Worm (Caenorhabditis elegans): ENCODE measurements around the gene cdkl-1.

cdkl-1 gene

ce11 chrV:11098599-11098998 is at the start of gene cdkl-1:
Gene cdkl-1, plus strand, starts transcription at chrV:11098899.
- TF ChIP-seq unc-62 (GFP tag; optimal IDR thresholded peaks at IDR 0.05 in 1 of 2) (no peak), unc-62 (tag; optimal IDR thresholded peaks at IDR 0.05) (no peak), mdl-1 (tag; optimal IDR thresholded peaks at IDR 0.05) (no peak), T26A8.4 (GFP tag; IDR thresholded peaks at IDR 0.05) (no peak), pqm-1 (tag; optimal IDR thresholded peaks at IDR 0.05) (no peak), spr-3 (GFP tag; optimal IDR thresholded peaks at IDR 0.05) (no peak)

- TF ChIP-seq aha-1 (tag), result peak; percentile 88
- no peak for TF ChIP-seq snpc-4 (tag; optimal IDR thresholded peaks at IDR 0.05)
Measured at ce11 chrV:11051921-11052320, 46.8 kb upstream of the cdkl-1 start, which contains the start of gene T04C12.33. Gene T04C12.33, plus strand, starts transcription at chrV:11052221.

ce11 chrV:11053827-11054226 is 44.9 kb upstream of the cdkl-1 start, which contains the start of gene T04C12.7:
Gene T04C12.7, plus strand, starts transcription at chrV:11054127.
- no peak for TF ChIP-seq F44E2.7 (GFP tag; IDR thresholded peaks at IDR 0.05)
- TF ChIP-seq zip-2 (tag; optimal IDR thresholded peaks at IDR 0.05), result no peak
- TF ChIP-seq nhr-102 (tag; optimal IDR thresholded peaks at IDR 0.05), result no peak
- no peak for TF ChIP-seq mxl-3 (GFP tag; optimal IDR thresholded peaks at IDR 0.05)
- TF ChIP-seq lin-39 (tag; optimal IDR thresholded peaks at IDR 0.05), result no peak
- peak in 1 of 2 experiments; percentile 58 for TF ChIP-seq unc-62 (GFP tag; optimal IDR thresholded peaks at IDR 0.05 in 1 of 2)
- no peak for TF ChIP-seq unc-62 (tag; optimal IDR thresholded peaks at IDR 0.05)

- TF ChIP-seq aha-1 (tag) (peak; percentile 92), arid-1 (GFP tag; conservative IDR thresholded peaks at IDR 0.05) (no peak), fos-1 (tag; optimal IDR thresholded peaks at IDR 0.05) (no peak)
Measured at ce11 chrV:11056484-11056883, 42.2 kb upstream of the cdkl-1 start.

ce11 chrV:11057043-11057442 is 41.7 kb upstream of the cdkl-1 start, which contains the start of gene srh-75:
Gene srh-75, minus strand, starts transcription at chrV:11057143.
- TF ChIP-seq unc-62 (GFP tag; optimal IDR thresholded peaks at IDR 0.05 in 1 of 2) (peak in 1 of 2 experiments; percentile 78), unc-62 (tag; optimal IDR thresholded peaks at IDR 0.05) (no peak), unc-39 (tag; optimal IDR thresholded peaks at IDR 0.05) (no peak)

- TF ChIP-seq daf-19 (GFP tag; conservative IDR thresholded peaks at IDR 0.05), result no peak
- no peak for TF ChIP-seq ctbp-1 (GFP tag; IDR thresholded peaks at IDR 0.05)
- no peak for TF ChIP-seq ces-1 (GFP tag; optimal IDR thresholded peaks at IDR 0.05)
- no peak for TF ChIP-seq daf-12 (tag; optimal IDR thresholded peaks at IDR 0.05)
- no peak for TF ChIP-seq nhr-48 (tag; optimal IDR thresholded peaks at IDR 0.05)
- TF ChIP-seq daf-8 (GFP tag; IDR thresholded peaks at IDR 0.05), result no peak
- TF ChIP-seq zfp-3 (GFP tag; conservative IDR thresholded peaks at IDR 0.05), result no peak
- no peak for TF ChIP-seq ceh-82 (tag; optimal IDR thresholded peaks at IDR 0.05)
- TF ChIP-seq hlh-11 (tag; optimal IDR thresholded peaks at IDR 0.05), result no peak
- no peak for TF ChIP-seq zfp-2 (tag; optimal IDR thresholded peaks at IDR 0.05)
- TF ChIP-seq Y5F2A.4 (GFP tag; optimal IDR thresholded peaks at IDR 0.05), result no peak
- no peak for TF ChIP-seq vab-7 (GFP tag; IDR thresholded peaks at IDR 0.05)
- no peak for TF ChIP-seq saeg-2 (GFP tag; IDR thresholded peaks at IDR 0.05)
- no peak for TF ChIP-seq duxl-1 (tag; optimal IDR thresholded peaks at IDR 0.05; ENCODE audit: poor library complexity)
- no peak for TF ChIP-seq zip-2 (tag; optimal IDR thresholded peaks at IDR 0.05)
Measured at ce11 chrV:11059180-11059579, 39.5 kb upstream of the cdkl-1 start, which contains the start of gene T04C12.1. Gene T04C12.1, minus strand, starts transcription at chrV:11059269.
